Worm (Caenorhabditis elegans) whole organism, L4 larva: ENCODE results near the gene cec-5.

Experiments used
- F10B5.3 ChIP-seq: sonication (generic microtip); optimal IDR thresholded peaks from 2 replicates; lab custom pipeline; 2016; ENCODE audit warnings: mild to moderate bottlenecking, missing genetic modification characterization, missing compliant biosample characterization
- F44E2.7 ChIP-seq: fragments of 200-800 bp; sonication (Bioruptor generic); IDR thresholded peaks from 2 replicates; pipeline ENCODE4 v2.1.2; 2022; ENCODE audit warnings: missing genetic modification characterization, missing compliant biosample characterization
- T20F7.1 ChIP-seq: fragments of 200-800 bp; sonication (Bioruptor generic); optimal IDR thresholded peaks from 2 replicates; lab custom pipeline; 2018; ENCODE audit warnings: mild to moderate bottlenecking, missing genetic modification characterization, missing compliant biosample characterization
- T26A8.4 ChIP-seq: fragments of 200-800 bp; sonication (Bioruptor generic); IDR thresholded peaks from 2 replicates; pipeline ENCODE4 v1.3.6; 2022; ENCODE audit warnings: missing genetic modification characterization, missing compliant biosample characterization
- Y105C5A.15 ChIP-seq: fragments of 200-800 bp; sonication (Bioruptor generic); IDR thresholded peaks from 2 replicates; pipeline ENCODE4 v1.3.6; 2022; ENCODE audit warnings: missing genetic modification characterization, missing compliant biosample characterization
- Y48G9A.11 ChIP-seq: fragments of 200-800 bp; sonication (Bioruptor generic); IDR thresholded peaks from 2 replicates; pipeline ENCODE4 v1.3.6; 2022; ENCODE audit warnings: missing genetic modification reagents, missing genetic modification characterization, missing compliant biosample characterization
- Y75B8A.6 ChIP-seq: fragments of 200-800 bp; sonication (Bioruptor generic); IDR thresholded peaks from 2 replicates; pipeline ENCODE4 v1.3.6; 2022; ENCODE audit warnings: missing genetic modification reagents, missing genetic modification characterization, missing compliant biosample characterization
- ZK546.5 ChIP-seq, 2 experiments: sonication (generic microtip); optimal IDR thresholded peaks; 2 replicates each; lab custom pipeline; 2017; ENCODE audit warnings: missing biosample characterization in 2 of 2, missing genetic modification characterization in 2 of 2
- aha-1 ChIP-seq: fragments of 150-350 bp; peaks from one replicate; lab custom pipeline; 2014; ENCODE audit warnings: missing biosample characterization, missing genetic modification characterization
- ceh-20 ChIP-seq: fragments of 200-800 bp; sonication (Bioruptor generic); IDR thresholded peaks from 2 replicates; pipeline ENCODE4 v1.3.6; 2022; ENCODE audit warnings: missing genetic modification reagents, missing genetic modification characterization, missing compliant biosample characterization
- ceh-28 ChIP-seq: fragments of 150-350 bp; optimal IDR thresholded peaks from 2 replicates; lab custom pipeline; 2014; ENCODE audit warnings: missing biosample characterization, missing genetic modification reagents, missing genetic modification characterization
- ceh-44 ChIP-seq: fragments of 200-800 bp; sonication (Bioruptor generic); IDR thresholded peaks from 2 replicates; pipeline ENCODE4 v1.3.6; 2022; ENCODE audit warnings: missing genetic modification reagents, missing genetic modification characterization, missing compliant biosample characterization
- daf-12 ChIP-seq: fragments of 150-350 bp; optimal IDR thresholded peaks from 2 replicates; lab custom pipeline; 2014; ENCODE audit warnings: missing biosample characterization, missing genetic modification reagents, missing genetic modification characterization
- daf-8 ChIP-seq: fragments of 200-800 bp; sonication (Bioruptor generic); IDR thresholded peaks from 2 replicates; pipeline ENCODE4 v1.3.6; 2022; ENCODE audit warnings: missing genetic modification characterization, missing compliant biosample characterization
- dpl-1 ChIP-seq: fragments of 150-350 bp; optimal IDR thresholded peaks from 2 replicates; lab custom pipeline; 2014; ENCODE audit warnings: missing biosample characterization, missing genetic modification reagents, missing genetic modification characterization
- dve-1 ChIP-seq: sonication (generic microtip); optimal IDR thresholded peaks from 2 replicates; lab custom pipeline; 2017; ENCODE audit warnings: antibody characterized with exemption, mild to moderate bottlenecking, missing genetic modification characterization, missing compliant biosample characterization; ENCODE audit not compliant: insufficient read depth
- egl-27 ChIP-seq: sonication (generic microtip); optimal IDR thresholded peaks from 3 replicates; lab custom pipeline; 2017; ENCODE audit warnings: missing biosample characterization, missing genetic modification reagents, missing genetic modification characterization
- egl-43 ChIP-seq: fragments of 200-800 bp; sonication (Bioruptor generic); IDR thresholded peaks from 2 replicates; pipeline ENCODE4 v1.3.6; 2022; ENCODE audit warnings: missing genetic modification reagents, missing genetic modification characterization, missing compliant biosample characterization
- hlh-11 ChIP-seq: fragments of 200-800 bp; sonication (Bioruptor generic); optimal IDR thresholded peaks from 2 replicates; lab custom pipeline; 2018; ENCODE audit warnings: mild to moderate bottlenecking, missing genetic modification characterization, missing compliant biosample characterization
- hlh-30 ChIP-seq: sonication (generic microtip); optimal IDR thresholded peaks from 2 replicates; lab custom pipeline; 2017; ENCODE audit warnings: antibody characterized with exemption, mild to moderate bottlenecking, missing genetic modification characterization, missing compliant biosample characterization; ENCODE audit not compliant: insufficient read depth
- hmg-1.1 ChIP-seq: fragments of 200-800 bp; sonication (Bioruptor generic); IDR thresholded peaks from 2 replicates; pipeline ENCODE4 v1.3.6; 2022; ENCODE audit warnings: missing genetic modification reagents, missing genetic modification characterization, missing compliant biosample characterization
- lin-1 ChIP-seq: fragments of 200-800 bp; sonication (Bioruptor generic); IDR thresholded peaks from 2 replicates; pipeline ENCODE4 v1.3.6; 2022; ENCODE audit warnings: missing genetic modification reagents, missing genetic modification characterization, missing compliant biosample characterization
- lin-13 ChIP-seq: fragments of 150-350 bp; optimal IDR thresholded peaks from 2 replicates; lab custom pipeline; 2014; ENCODE audit warnings: missing biosample characterization, missing genetic modification reagents, missing genetic modification characterization
- lin-15B ChIP-seq: fragments of 150-350 bp; sonication (generic microtip); optimal IDR thresholded peaks from 3 replicates; lab custom pipeline; 2014; ENCODE audit warnings: missing biosample characterization, missing genetic modification characterization
- lin-38 ChIP-seq: fragments of 200-800 bp; sonication (Bioruptor generic); IDR thresholded peaks from 2 replicates; pipeline ENCODE4 v1.3.6; 2022; ENCODE audit warnings: missing genetic modification reagents, missing genetic modification characterization, missing compliant biosample characterization
- lir-3 ChIP-seq: sonication (generic microtip); optimal IDR thresholded peaks from 2 replicates; lab custom pipeline; 2016; ENCODE audit warnings: mild to moderate bottlenecking, missing genetic modification characterization, missing compliant biosample characterization
- lsy-2 ChIP-seq, 2 experiments: fragments of 150-350 bp in 1 of 2; sonication (generic microtip) in 1 of 2; optimal IDR thresholded peaks; 2 replicates each; lab custom pipeline; 2014 to 2017; ENCODE audit warnings: missing biosample characterization in 2 of 2, missing genetic modification characterization in 2 of 2
- madf-5 ChIP-seq, 2 experiments: fragments of 200-800 bp; sonication (Bioruptor generic); IDR thresholded peaks; 2 replicates each; pipeline ENCODE4 v1.3.6; 2022; ENCODE audit warnings: missing compliant biosample characterization in 2 of 2, missing genetic modification characterization in 2 of 2
- madf-9 ChIP-seq: fragments of 200-800 bp; sonication (Bioruptor generic); conservative IDR thresholded peaks from 2 replicates; pipeline ENCODE4 v1.3.6; 2022; ENCODE audit warnings: missing genetic modification reagents, missing genetic modification characterization, missing compliant biosample characterization
- mdl-1 ChIP-seq, 2 experiments: fragments of 150-350 bp in 1 of 2; sonication (generic microtip) in 1 of 2; optimal IDR thresholded peaks; 2 replicates each; lab custom pipeline; 2014 to 2017; ENCODE audit warnings: missing biosample characterization in 2 of 2, missing genetic modification characterization in 2 of 2
- mdt-29 ChIP-seq: fragments of 200-800 bp; sonication (Bioruptor generic); IDR thresholded peaks from 2 replicates; pipeline ENCODE4 v1.3.6; 2022; ENCODE audit warnings: missing genetic modification reagents, missing genetic modification characterization, missing compliant biosample characterization
- mep-1 ChIP-seq: fragments of 150-350 bp; sonication (generic microtip); optimal IDR thresholded peaks from 3 replicates; lab custom pipeline; 2014; ENCODE audit warnings: missing biosample characterization, missing genetic modification characterization
- mxl-3 ChIP-seq: fragments of 200-800 bp; sonication (Bioruptor generic); optimal IDR thresholded peaks from 2 replicates; lab custom pipeline; 2018; ENCODE audit warnings: mild to moderate bottlenecking, missing genetic modification characterization, missing compliant biosample characterization
- nhr-11 ChIP-seq: fragments of 150-350 bp; optimal IDR thresholded peaks from 2 replicates; lab custom pipeline; 2014; ENCODE audit warnings: missing biosample characterization, missing genetic modification characterization
- nhr-111 ChIP-seq: fragments of 200-800 bp; sonication (Bioruptor generic); optimal IDR thresholded peaks from 2 replicates; lab custom pipeline; 2018; ENCODE audit warnings: mild to moderate bottlenecking, missing genetic modification characterization, missing compliant biosample characterization
- nhr-42 ChIP-seq: fragments of 200-800 bp; sonication (Bioruptor generic); IDR thresholded peaks from 2 replicates; pipeline ENCODE4 v1.3.6; 2022; ENCODE audit warnings: missing genetic modification characterization, missing compliant biosample characterization
- nhr-48 ChIP-seq: sonication (generic microtip); optimal IDR thresholded peaks from 2 replicates; lab custom pipeline; 2016; ENCODE audit warnings: mild to moderate bottlenecking, missing genetic modification characterization, missing compliant biosample characterization
- pqm-1 ChIP-seq: sonication (generic microtip); optimal IDR thresholded peaks from 2 replicates; lab custom pipeline; 2017; ENCODE audit warnings: missing biosample characterization, missing genetic modification characterization
- rbr-2 ChIP-seq: sonication (generic microtip); optimal IDR thresholded peaks from 2 replicates; lab custom pipeline; 2016; ENCODE audit warnings: missing genotype, missing genetic modification characterization, missing compliant biosample characterization
- sdz-12 ChIP-seq: fragments of 200-800 bp; sonication (Bioruptor generic); optimal IDR thresholded peaks from 2 replicates; lab custom pipeline; 2018; ENCODE audit warnings: mild to moderate bottlenecking, missing genetic modification characterization, missing compliant biosample characterization
- set-16 ChIP-seq: fragments of 200-800 bp; sonication (Bioruptor generic); IDR thresholded peaks from 2 replicates; pipeline ENCODE4 v1.3.6; 2022; ENCODE audit warnings: missing genetic modification reagents, missing genetic modification characterization, missing compliant biosample characterization
- skn-1 ChIP-seq: fragments of 150-350 bp; optimal IDR thresholded peaks from 2 replicates; lab custom pipeline; 2014; ENCODE audit warnings: missing biosample characterization, missing genetic modification characterization
- snpc-4 ChIP-seq: fragments of 150-350 bp; optimal IDR thresholded peaks from 2 replicates; lab custom pipeline; 2014; ENCODE audit warnings: missing biosample characterization, missing genetic modification characterization
- spr-3 ChIP-seq: fragments of 200-800 bp; sonication (Bioruptor generic); optimal IDR thresholded peaks from 2 replicates; lab custom pipeline; 2018; ENCODE audit warnings: mild to moderate bottlenecking, missing genetic modification characterization, missing compliant biosample characterization
- unc-62 ChIP-seq, 3 experiments: fragments of 150-350 bp in 1 of 3; sonication (generic microtip); optimal IDR thresholded peaks in 2 of 3; peaks in 1 of 3; 1 replicate in 1 of 3; 2 replicates in 2 of 3; lab custom pipeline; 2014 to 2017; ENCODE audit warnings: missing biosample characterization in 3 of 3, missing genetic modification characterization in 3 of 3, missing genetic modification reagents in 3 of 3, missing genotype in 1 of 3
- vab-7 ChIP-seq: fragments of 200-800 bp; sonication (Bioruptor generic); IDR thresholded peaks from 2 replicates; pipeline ENCODE4 v1.3.6; 2022; ENCODE audit warnings: missing genetic modification reagents, missing genetic modification characterization, missing compliant biosample characterization
- zag-1 ChIP-seq: fragments of 150-350 bp; optimal IDR thresholded peaks from 2 replicates; lab custom pipeline; 2014; ENCODE audit warnings: missing biosample characterization, missing genetic modification characterization
- zfp-2 ChIP-seq: sonication (generic microtip); optimal IDR thresholded peaks from 2 replicates; lab custom pipeline; 2016; ENCODE audit warnings: mild to moderate bottlenecking, missing genetic modification characterization, missing compliant biosample characterization
- zip-11 ChIP-seq: fragments of 200-800 bp; sonication (Bioruptor generic); IDR thresholded peaks from 2 replicates; pipeline ENCODE4 v1.3.6; 2022; ENCODE audit warnings: missing genetic modification characterization, missing compliant biosample characterization
- ztf-11 ChIP-seq: fragments of 150-350 bp; optimal IDR thresholded peaks from 2 replicates; lab custom pipeline; 2014; ENCODE audit warnings: missing biosample characterization, missing genetic modification characterization
- ztf-7 ChIP-seq: fragments of 150-350 bp; optimal IDR thresholded peaks from 2 replicates; lab custom pipeline; 2014; ENCODE audit warnings: missing biosample characterization, missing genetic modification characterization

cec-5 gene

DNA sequence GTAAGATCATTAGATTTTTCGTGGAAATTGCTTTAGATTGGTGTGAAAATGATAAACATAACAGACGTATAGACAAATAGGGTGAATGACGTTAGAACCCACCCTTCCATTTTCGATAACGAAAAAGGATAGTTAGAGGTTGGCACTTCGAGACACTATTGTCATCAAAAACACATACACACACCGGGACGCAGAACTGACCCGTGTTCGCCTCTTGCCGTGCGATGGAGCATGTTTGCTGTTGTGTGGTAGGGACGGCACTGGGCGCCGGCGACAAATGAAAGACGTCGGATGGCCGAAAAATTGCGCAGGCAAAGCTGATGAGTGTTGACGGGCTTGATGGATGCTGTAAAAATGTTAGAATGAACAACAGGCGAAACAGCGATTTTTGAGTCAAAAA is 30.1 kb downstream of the cec-5 start (continued):
- TF ChIP-seq zag-1 (tag; lab: Kevin White, UChicago): no peak
- peak in 1 of 2 experiments; percentile 6 for TF ChIP-seq mdl-1 (tag; optimal IDR thresholded peaks at IDR 0.05; lab: Kevin White, UChicago)
- 0 out of 2 replicates have a peak, but pooled peaks have one; percentile 21 for TF ChIP-seq Y48G9A.11
- TF ChIP-seq nhr-42 (GFP tag; lab: Robert Waterston, UW): peak; percentile 58; the same call in 1 of the 2 replicates
- 0 out of 4 replicates have a peak, but pooled peaks of 1 of the 2 experiments have one; percentile 70 for TF ChIP-seq madf-5 (GFP tag; IDR thresholded peaks at IDR 0.05; lab: Robert Waterston, UW)
- TF ChIP-seq T26A8.4 (GFP tag; lab: Robert Waterston, UW): no peak
- TF ChIP-seq T20F7.1 (GFP tag; lab: Kevin White, UChicago): no peak
- no peak for TF ChIP-seq egl-27 (tag; lab: Kevin White, UChicago)
- peak; percentile 42 for TF ChIP-seq pqm-1 (tag; lab: Kevin White, UChicago)
- no peak for TF ChIP-seq zfp-2
- no peak for TF ChIP-seq skn-1
- no peak for TF ChIP-seq ceh-20 (GFP tag; lab: Robert Waterston, UW)
- no peak for TF ChIP-seq snpc-4 (tag; lab: Kevin White, UChicago)
- TF ChIP-seq ceh-28 (tag; lab: Kevin White, UChicago): no peak
- no peak for TF ChIP-seq ZK546.5 (tag; optimal IDR thresholded peaks at IDR 0.05; lab: Kevin White, UChicago)
- TF ChIP-seq ztf-7 (tag; lab: Kevin White, UChicago): no peak
- peak; percentile 29 for TF ChIP-seq lin-13
- TF ChIP-seq mxl-3 (GFP tag; lab: Kevin White, UChicago): peak; percentile 74
- TF ChIP-seq egl-43 (GFP tag; lab: Robert Waterston, UW): peak; percentile 54; the same call in 1 of the 2 replicates
- no peak for TF ChIP-seq lin-15B
- 0 out of 2 replicates have a peak, but pooled peaks have one; percentile 17 for TF ChIP-seq set-16 (GFP tag; lab: Robert Waterston, UW)
- TF ChIP-seq hlh-30: peak; percentile 61
- 0 out of 2 replicates have a peak, but pooled peaks have one; percentile 23 for TF ChIP-seq vab-7 (GFP tag; lab: Robert Waterston, UW)
- TF ChIP-seq nhr-48 (tag; lab: Kevin White, UChicago): peak; percentile 20
- no peak for TF ChIP-seq sdz-12
- no peak for TF ChIP-seq ceh-44 (GFP tag; lab: Robert Waterston, UW)
- peak; percentile 80 for TF ChIP-seq lin-38
- TF ChIP-seq F10B5.3 (tag; lab: Kevin White, UChicago): no peak
- no peak for TF ChIP-seq spr-3 (GFP tag; lab: Kevin White, UChicago)
- peak; percentile 61 for TF ChIP-seq dve-1
- no peak for TF ChIP-seq daf-12 (tag; lab: Kevin White, UChicago)
- TF ChIP-seq nhr-111 (GFP tag; lab: Kevin White, UChicago): no peak
- no peak for TF ChIP-seq Y75B8A.6
- TF ChIP-seq lin-1 (GFP tag; lab: Robert Waterston, UW): peak; percentile 60
- no peak for TF ChIP-seq madf-9 (GFP tag; lab: Robert Waterston, UW)
- TF ChIP-seq F44E2.7: no peak
- TF ChIP-seq zip-11 (GFP tag; lab: Robert Waterston, UW): no peak
- no peak for TF ChIP-seq lir-3 (tag; lab: Kevin White, UChicago)
- TF ChIP-seq nhr-11 (tag; lab: Kevin White, UChicago): no peak
- no peak for TF ChIP-seq mdt-29 (GFP tag; lab: Robert Waterston, UW)
- no peak for TF ChIP-seq unc-62 (GFP tag; optimal IDR thresholded peaks at IDR 0.05 in 1 of 2; lab: Kevin White, UChicago)
- TF ChIP-seq unc-62 (tag; optimal IDR thresholded peaks at IDR 0.05; lab: Kevin White, UChicago): no peak
- no peak for TF ChIP-seq Y105C5A.15
- peak; percentile 2 for TF ChIP-seq rbr-2 (tag; lab: Kevin White, UChicago)
- TF ChIP-seq aha-1: peak; percentile 50
- TF ChIP-seq ztf-11 (tag; lab: Kevin White, UChicago): no peak
- TF ChIP-seq hlh-11: peak; percentile 79
- no peak for TF ChIP-seq dpl-1 (GFP tag; lab: Kevin White, UChicago)
- TF ChIP-seq mep-1 (tag; lab: Kevin White, UChicago): peak; percentile 68
- peak in 1 of 2 experiments; percentile 48 for TF ChIP-seq lsy-2 (tag; optimal IDR thresholded peaks at IDR 0.05; lab: Kevin White, UChicago)
- TF ChIP-seq hmg-1.1: peak; percentile 27; the same call in 1 of the 2 replicates
- no peak for TF ChIP-seq daf-8
